Worm (Caenorhabditis elegans) whole organism, young adult: ENCODE results near the gene C23F12.9.

Experiments
- F33H1.4 ChIP-seq: fragments of 200-800 bp; sonication (Bioruptor generic); IDR thresholded peaks from 2 replicates; pipeline ENCODE4 v1.3.6; 2022; ENCODE audit warnings: missing genetic modification reagents, missing genetic modification characterization, missing compliant biosample characterization
- ets-4 ChIP-seq: fragments of 200-800 bp; sonication (Bioruptor generic); optimal IDR thresholded peaks from 2 replicates; lab custom pipeline; 2018; ENCODE audit warnings: mild to moderate bottlenecking, missing genetic modification characterization, missing compliant biosample characterization
- lir-1 ChIP-seq: fragments of 200-800 bp; sonication (Bioruptor generic); conservative IDR thresholded peaks from 2 replicates; pipeline ENCODE4 v1.3.6; 2022; ENCODE audit warnings: missing genetic modification reagents, missing genetic modification characterization, missing compliant biosample characterization
- nhr-120 ChIP-seq: fragments of 200-800 bp; sonication (Bioruptor generic); IDR thresholded peaks from 2 replicates; pipeline ENCODE4 v1.3.6; 2022; ENCODE audit warnings: missing genetic modification characterization, missing compliant biosample characterization

DNA sequence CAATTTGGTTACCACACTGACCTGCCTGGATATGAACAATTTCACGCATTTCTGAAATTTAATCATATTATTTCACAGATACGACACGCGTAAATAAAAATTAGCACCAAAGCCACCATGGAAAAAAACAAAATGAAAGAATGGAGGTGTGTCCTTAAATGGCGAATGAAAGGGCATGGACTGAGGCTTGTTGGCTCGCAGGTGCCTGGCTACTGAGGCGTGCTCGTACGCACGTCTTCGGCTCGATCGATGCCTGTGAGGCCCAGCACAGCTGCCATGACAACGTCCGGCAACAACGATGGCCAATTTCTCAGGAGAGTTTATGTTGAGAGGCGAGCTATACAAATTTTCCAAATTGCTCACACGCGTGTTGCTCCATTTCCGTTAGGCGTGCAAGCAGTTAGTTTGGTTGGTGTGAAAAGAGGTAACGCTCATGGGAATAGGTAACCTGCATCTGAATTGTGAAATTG, 43.0 kb downstream of the C23F12.9 start, which contains the start of gene tbb-4:
- TF ChIP-seq F33H1.4 (GFP tag; lab: Robert Waterston, UW) (no peak), ets-4 (GFP tag; lab: Kevin White, UChicago) (no peak), lir-1 (GFP tag; lab: Robert Waterston, UW) (no peak), nhr-120 (no peak)
